Worm (Caenorhabditis elegans) whole organism, mixed stage, embryonic: ENCODE results near the gene ell-1.

Experiments used
- bed-3 ChIP-seq: fragments of 200-800 bp; sonication (Bioruptor generic); optimal IDR thresholded peaks from 3 replicates; lab custom pipeline; 2018; ENCODE audit warnings: mild to moderate bottlenecking, missing genetic modification characterization, moderate library complexity, missing compliant biosample characterization
- blmp-1 ChIP-seq: fragments of 150-350 bp; optimal IDR thresholded peaks from 2 replicates; lab custom pipeline; 2014; ENCODE audit warnings: missing biosample characterization, missing genetic modification characterization
- ham-2 ChIP-seq: fragments of 200-800 bp; sonication (Bioruptor generic); optimal IDR thresholded peaks from 2 replicates; lab custom pipeline; 2018; ENCODE audit warnings: mild to moderate bottlenecking, missing genetic modification characterization, missing compliant biosample characterization
- lin-13 ChIP-seq: fragments of 150-350 bp; optimal IDR thresholded peaks from 2 replicates; lab custom pipeline; 2014; ENCODE audit warnings: missing biosample characterization, missing genetic modification characterization
- mls-2 ChIP-seq: sonication (generic microtip); optimal IDR thresholded peaks from 2 replicates; lab custom pipeline; 2016; ENCODE audit warnings: mild to moderate bottlenecking, missing genetic modification characterization, moderate library complexity, missing compliant biosample characterization
- nhr-12 ChIP-seq: fragments of 150-350 bp; optimal IDR thresholded peaks from 2 replicates; lab custom pipeline; 2014; ENCODE audit warnings: missing biosample characterization, missing genetic modification characterization
- nhr-237 ChIP-seq: fragments of 150-350 bp; optimal IDR thresholded peaks from 2 replicates; lab custom pipeline; 2014; ENCODE audit warnings: missing biosample characterization, missing genetic modification characterization
- nhr-28 ChIP-seq: fragments of 150-350 bp; optimal IDR thresholded peaks from 2 replicates; lab custom pipeline; 2014; ENCODE audit warnings: missing biosample characterization, missing genetic modification characterization
- nhr-76 ChIP-seq: sonication (generic microtip); optimal IDR thresholded peaks from 2 replicates; lab custom pipeline; 2017; ENCODE audit warnings: missing biosample characterization, missing genetic modification characterization
- pha-4 ChIP-seq: fragments of 150-350 bp; optimal IDR thresholded peaks from 2 replicates; lab custom pipeline; 2018; ENCODE audit warnings: missing biosample characterization, missing genetic modification reagents, missing genetic modification characterization
- sem-2 ChIP-seq: fragments of 200-800 bp; sonication (Bioruptor generic); optimal IDR thresholded peaks from 2 replicates; lab custom pipeline; 2018; ENCODE audit warnings: mild to moderate bottlenecking, missing genetic modification characterization, missing compliant biosample characterization
- snpc-4 ChIP-seq: fragments of 150-350 bp; optimal IDR thresholded peaks from 2 replicates; lab custom pipeline; 2014; ENCODE audit warnings: missing biosample characterization, missing genetic modification characterization
- unc-39 ChIP-seq: fragments of 150-350 bp; optimal IDR thresholded peaks from 2 replicates; lab custom pipeline; 2014; ENCODE audit warnings: missing biosample characterization, missing genetic modification characterization
- ztf-11 ChIP-seq: fragments of 150-350 bp; optimal IDR thresholded peaks from 2 replicates; lab custom pipeline; 2014; ENCODE audit warnings: missing biosample characterization, missing genetic modification characterization

DNA sequence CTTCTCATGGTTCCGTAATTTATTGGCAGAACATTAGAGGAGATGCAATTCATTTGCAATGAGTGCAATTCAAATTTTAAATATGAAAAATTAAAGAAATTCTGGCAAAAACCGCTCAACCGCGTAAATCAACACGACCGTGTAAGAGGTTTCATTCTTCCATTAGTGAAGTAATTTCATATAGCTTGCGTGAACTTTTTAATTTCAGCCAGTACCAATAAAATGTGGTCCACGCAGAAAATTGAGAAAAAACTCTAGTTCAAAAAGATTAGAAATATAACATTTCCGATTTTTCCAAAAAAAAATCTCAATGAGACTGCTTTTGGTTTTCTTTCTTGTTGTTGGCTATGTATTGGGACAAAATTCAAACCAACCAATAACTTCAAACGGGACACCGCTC, 27.8 kb downstream of the ell-1 start, which contains the start of gene clec-175:
- TF ChIP-seq nhr-76: no peak
- TF ChIP-seq nhr-28: no peak
- TF ChIP-seq unc-39 (tag; lab: Kevin White, UChicago): no peak
- no peak for TF ChIP-seq lin-13
- no peak for TF ChIP-seq snpc-4 (tag; lab: Kevin White, UChicago)
- no peak for TF ChIP-seq pha-4 (tag; lab: Kevin White, UChicago)
- TF ChIP-seq blmp-1: no peak
- TF ChIP-seq sem-2: no peak
- TF ChIP-seq mls-2 (tag; lab: Kevin White, UChicago): no peak
- TF ChIP-seq ztf-11: no peak
- no peak for TF ChIP-seq bed-3 (GFP tag; lab: Kevin White, UChicago)
- no peak for TF ChIP-seq nhr-237 (tag; lab: Kevin White, UChicago)
- no peak for TF ChIP-seq nhr-12
- TF ChIP-seq ham-2 (GFP tag; lab: Kevin White, UChicago): no peak
